Fruit fly (Drosophila melanogaster): ENCODE data around the gene CG4080.

Gene CG4080

DNA sequence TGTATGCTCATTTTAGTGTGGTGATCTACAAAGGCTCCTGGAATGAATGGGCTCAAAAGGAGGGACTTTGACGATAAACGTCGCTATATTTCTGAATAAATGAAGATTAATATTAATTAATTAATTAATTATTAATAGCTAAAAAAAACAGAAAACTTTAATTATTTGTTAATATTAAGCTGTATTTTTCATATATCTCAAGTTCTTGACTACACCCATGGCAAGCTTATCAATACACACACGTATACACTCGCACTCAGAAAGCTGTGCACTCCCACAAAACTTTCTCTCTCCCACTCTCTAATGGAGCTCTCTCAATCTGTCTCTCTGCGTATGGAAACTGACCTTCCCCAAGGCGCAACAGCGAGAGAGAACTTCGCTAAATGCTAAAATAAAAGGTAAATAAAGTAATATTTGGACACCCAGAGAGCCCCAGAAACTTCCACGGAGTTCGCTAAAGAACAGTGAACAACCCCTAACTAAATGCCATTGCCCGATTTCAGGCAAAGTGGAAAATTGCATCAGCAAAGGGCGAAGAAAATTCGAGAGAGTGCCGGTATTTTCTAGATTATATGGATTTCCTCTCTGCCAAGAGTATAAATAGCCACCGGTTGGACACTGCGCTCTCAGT is 25.5 kb downstream of the CG4080 start (continued):
- TF ChIP-seq CG13287 (GFP tag; IDR thresholded peaks at IDR 0.05; ENCODE audit: partially characterized antibody) (peak; percentile 52), NFAT (GFP tag; IDR thresholded peaks at IDR 0.05) (peak; percentile 48), CG10654 (GFP tag; optimal IDR thresholded peaks at IDR 0.05) (peak; percentile 28), Mrtf (GFP tag; IDR thresholded peaks at IDR 0.05) (peak; percentile 18; the same call in 1 of the 3 replicates), CG10543 (GFP tag; optimal IDR thresholded peaks at IDR 0.05) (peak; percentile 49), CG30020 (tag; optimal IDR thresholded peaks at IDR 0.05) (no peak), CG7357 (GFP tag; IDR thresholded peaks at IDR 0.05) (no peak), Optix (GFP tag; IDR thresholded peaks at IDR 0.05) (peak; percentile 56; the same call in 1 of the 3 replicates), CG18764 (GFP tag; optimal IDR thresholded peaks at IDR 0.05) (peak; percentile 36), corto (GFP tag; optimal IDR thresholded peaks at IDR 0.05) (peak; percentile 5), en (GFP tag; optimal IDR thresholded peaks at IDR 0.05) (no peak), CG6175 (GFP tag; IDR thresholded peaks at IDR 0.05) (no peak), CG11456 (GFP tag; IDR thresholded peaks at IDR 0.05) (0 out of 3 replicates have a peak, but pooled peaks have one; percentile 66), CG34422 (GFP tag; IDR thresholded peaks at IDR 0.05) (peak; percentile 67; the same call in 1 of the 3 replicates), CG13424 (tag; optimal IDR thresholded peaks at IDR 0.05) (peak; percentile 77), HmgD (GFP tag; optimal IDR thresholded peaks at IDR 0.05) (no peak), btn (GFP tag; optimal IDR thresholded peaks at IDR 0.05) (no peak), hth (optimal IDR thresholded peaks at IDR 0.05) (no peak), insv (GFP tag; optimal IDR thresholded peaks at IDR 0.05) (no peak), CG10147 (GFP tag; optimal IDR thresholded peaks at IDR 0.05) (peak; percentile 77), gfzf (GFP tag; optimal IDR thresholded peaks at IDR 0.05) (no peak), gcm (GFP tag; optimal IDR thresholded peaks at IDR 0.05) (peak; percentile 33), CG10274 (GFP tag; optimal IDR thresholded peaks at IDR 0.05) (no peak), CG14860 (GFP tag; IDR thresholded peaks at IDR 0.05; ENCODE audit: partially characterized antibody) (no peak), nmo (GFP tag; optimal IDR thresholded peaks at IDR 0.05) (peak; percentile 54), z (GFP tag; IDR thresholded peaks at IDR 0.05) (0 out of 3 replicates have a peak, but pooled peaks have one; percentile 7), CG1529 (GFP tag; optimal IDR thresholded peaks at IDR 0.05) (peak; percentile 64), CG2889 (GFP tag; IDR thresholded peaks at IDR 0.05) (no peak), CG9727 (GFP tag; optimal IDR thresholded peaks at IDR 0.05) (peak; percentile 66), klu (GFP tag; IDR thresholded peaks at IDR 0.05) (no peak), fru (optimal IDR thresholded peaks at IDR 0.05) (no peak), H15 (GFP tag; IDR thresholded peaks at IDR 0.05) (peak; percentile 62; the same call in 1 of the 3 replicates), CG14667 (GFP tag; IDR thresholded peaks at IDR 0.05) (0 out of 2 replicates have a peak, but pooled peaks have one; percentile 23), tx (GFP tag; optimal IDR thresholded peaks at IDR 0.05) (no peak), Med (GFP tag) (peak; percentile 78), CG6254 (GFP tag; optimal IDR thresholded peaks at IDR 0.05) (peak; percentile 71), CG11696 (GFP tag; IDR thresholded peaks at IDR 0.05) (peak; percentile 58), CG3281 (GFP tag; optimal IDR thresholded peaks at IDR 0.05) (peak; percentile 77), Mes4 (GFP tag; optimal IDR thresholded peaks at IDR 0.05) (no peak), CG10565 (GFP tag; optimal IDR thresholded peaks at IDR 0.05) (no peak), Awh (GFP tag; IDR thresholded peaks at IDR 0.05) (peak; percentile 87), CG2199 (GFP tag; IDR thresholded peaks at IDR 0.05) (no peak), CG32767 (GFP tag; IDR thresholded peaks at IDR 0.05) (peak; percentile 76), Lim3 (GFP tag; IDR thresholded peaks at IDR 0.05) (no peak), Hr78 (GFP tag; optimal IDR thresholded peaks at IDR 0.05) (peak in 1 of 2 experiments; percentile 43), Sry-β (GFP tag; optimal IDR thresholded peaks at IDR 0.05) (no peak), Rx (GFP tag; IDR thresholded peaks at IDR 0.05) (0 out of 2 replicates have a peak, but pooled peaks have one; percentile 7), CG34224 (GFP tag; IDR thresholded peaks at IDR 0.05; ENCODE audit: partially characterized antibody) (peak; percentile 53; the same call in 1 of the 3 replicates), HLH3B (GFP tag; IDR thresholded peaks at IDR 0.05) (peak; percentile 78), grau (tag; optimal IDR thresholded peaks at IDR 0.05) (peak; percentile 56)

Data from whole organism, embryonic.